Worm (Caenorhabditis elegans): Measurements from ENCODE around the gene nhr-129.

Gene nhr-129

DNA sequence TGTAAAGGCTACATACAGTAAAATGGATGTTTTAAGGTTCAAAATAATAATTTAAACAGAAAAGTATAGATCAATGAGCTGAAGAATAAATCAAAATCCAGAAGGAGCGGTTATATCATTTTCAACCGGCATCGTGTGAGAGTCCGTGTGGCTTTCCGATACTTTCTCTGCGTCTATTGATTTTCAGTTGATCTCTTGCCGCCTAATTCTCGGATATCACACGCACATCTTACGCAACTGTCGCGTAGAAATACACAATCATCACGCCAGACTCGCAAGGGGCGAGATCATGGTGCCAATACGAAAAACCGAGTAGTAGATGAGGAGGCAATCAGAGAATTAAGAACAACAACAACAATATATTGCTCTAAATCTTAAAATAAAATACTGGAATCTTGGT, 41.9 kb downstream of the nhr-129 start:
- no peak for TF ChIP-seq tbx-2 (tag; optimal IDR thresholded peaks at IDR 0.05)
- no peak for TF ChIP-seq nhr-67 (tag; optimal IDR thresholded peaks at IDR 0.05)
- no peak for TF ChIP-seq nhr-12 (tag; optimal IDR thresholded peaks at IDR 0.05)
- no peak for TF ChIP-seq nhr-28 (tag; optimal IDR thresholded peaks at IDR 0.05)
- TF ChIP-seq lsy-12 (tag; optimal IDR thresholded peaks at IDR 0.05), result no peak
- no peak for TF ChIP-seq lin-39 (tag; optimal IDR thresholded peaks at IDR 0.05)
- TF ChIP-seq ztf-11 (tag; optimal IDR thresholded peaks at IDR 0.05), result no peak
- TF ChIP-seq unc-62 (GFP tag; optimal IDR thresholded peaks at IDR 0.05), result no peak
- TF ChIP-seq nhr-237 (tag; optimal IDR thresholded peaks at IDR 0.05), result no peak
- no peak for TF ChIP-seq nhr-23 (tag; optimal IDR thresholded peaks at IDR 0.05)
- TF ChIP-seq nhr-25 (tag; optimal IDR thresholded peaks at IDR 0.05), result no peak
- no peak for TF ChIP-seq elt-1 (tag; optimal IDR thresholded peaks at IDR 0.05)
- TF ChIP-seq egl-27 (tag; optimal IDR thresholded peaks at IDR 0.05), result no peak
- TF ChIP-seq egl-5 (tag; optimal IDR thresholded peaks at IDR 0.05), result no peak
- TF ChIP-seq mml-1 (tag; optimal IDR thresholded peaks at IDR 0.05), result no peak

- TF ChIP-seq nfya-1 (tag; optimal IDR thresholded peaks at IDR 0.05; ENCODE audit: insufficient read depth) (no peak), mml-1 (tag; optimal IDR thresholded peaks at IDR 0.05) (no peak), skn-1 (tag; optimal IDR thresholded peaks at IDR 0.05) (no peak), mdl-1 (tag; optimal IDR thresholded peaks at IDR 0.05) (no peak), jun-1 (tag; optimal IDR thresholded peaks at IDR 0.05) (no peak), fos-1 (tag; optimal IDR thresholded peaks at IDR 0.05) (no peak), egl-5 (tag; optimal IDR thresholded peaks at IDR 0.05) (no peak), lin-15B (tag; optimal IDR thresholded peaks at IDR 0.05) (no peak), pha-4 (tag; optimal IDR thresholded peaks at IDR 0.05) (no peak), tbx-2 (tag; optimal IDR thresholded peaks at IDR 0.05) (no peak), daf-12 (tag; optimal IDR thresholded peaks at IDR 0.05) (no peak), hmg-11 (tag; optimal IDR thresholded peaks at IDR 0.05) (no peak), nhr-237 (tag; optimal IDR thresholded peaks at IDR 0.05) (no peak), pqm-1 (tag; optimal IDR thresholded peaks at IDR 0.05) (no peak), ZK546.5 (tag; optimal IDR thresholded peaks at IDR 0.05) (no peak), egl-27 (tag; optimal IDR thresholded peaks at IDR 0.05) (no peak), elt-3 (tag; optimal IDR thresholded peaks at IDR 0.05) (no peak)
Observed at ce11 chrV:13286525-13286924, 44.3 kb downstream of the nhr-129 start.

- TF ChIP-seq aly-2 (tag; optimal IDR thresholded peaks at IDR 0.05), result no peak
- peak; percentile 21 for TF ChIP-seq nhr-25 (tag; optimal IDR thresholded peaks at IDR 0.05)
- TF ChIP-seq nhr-43 (tag; optimal IDR thresholded peaks at IDR 0.05; ENCODE audit: poor library complexity, severe bottlenecking), result no peak
- TF ChIP-seq fos-1 (tag; optimal IDR thresholded peaks at IDR 0.05), result no peak
- no peak for TF ChIP-seq nhr-76 (tag; optimal IDR thresholded peaks at IDR 0.05)
- no peak for TF ChIP-seq nhr-237 (tag; optimal IDR thresholded peaks at IDR 0.05)
Observed at ce11 chrV:13285284-13285683, 45.5 kb downstream of the nhr-129 start.

DNA sequence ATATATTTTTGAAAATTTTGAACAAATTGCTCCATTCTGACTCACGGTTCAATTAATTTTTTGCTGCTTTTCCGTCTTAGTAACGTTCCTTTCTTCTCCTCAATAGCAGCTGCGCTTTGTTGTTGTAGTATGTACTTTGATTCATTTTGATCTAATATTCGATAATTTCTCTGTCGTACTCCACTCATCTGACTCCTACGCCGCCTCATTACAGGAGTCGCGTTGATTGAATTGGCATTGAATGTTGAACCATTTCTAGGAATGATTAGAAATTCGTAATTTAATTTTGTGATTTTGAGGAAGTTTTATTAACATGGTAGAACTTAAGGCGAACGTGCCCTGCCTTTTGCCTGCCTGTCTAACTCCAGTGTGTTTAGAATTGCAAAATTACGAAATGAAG, 47.9 kb downstream of the nhr-129 start:
- TF ChIP-seq nhr-237 (tag; optimal IDR thresholded peaks at IDR 0.05), result no peak
- TF ChIP-seq nhr-12 (tag; optimal IDR thresholded peaks at IDR 0.05), result no peak
- TF ChIP-seq mdl-1 (tag; optimal IDR thresholded peaks at IDR 0.05), result no peak

- TF ChIP-seq aly-2 (tag; optimal IDR thresholded peaks at IDR 0.05), result no peak
- TF ChIP-seq pha-4 (tag; optimal IDR thresholded peaks at IDR 0.05), result no peak
- no peak for TF ChIP-seq unc-39 (tag; optimal IDR thresholded peaks at IDR 0.05)
- TF ChIP-seq ceh-28 (tag; optimal IDR thresholded peaks at IDR 0.05), result no peak
- no peak for TF ChIP-seq snpc-4 (tag; optimal IDR thresholded peaks at IDR 0.05)
- TF ChIP-seq elt-1 (tag; optimal IDR thresholded peaks at IDR 0.05), result no peak
- TF ChIP-seq ZK546.5 (tag; optimal IDR thresholded peaks at IDR 0.05), result no peak
- TF ChIP-seq nhr-67 (tag; optimal IDR thresholded peaks at IDR 0.05), result no peak
- TF ChIP-seq ceh-82 (tag; optimal IDR thresholded peaks at IDR 0.05), result no peak
- TF ChIP-seq eor-1 (tag; optimal IDR thresholded peaks at IDR 0.05), result no peak
- TF ChIP-seq nhr-23 (tag; optimal IDR thresholded peaks at IDR 0.05), result no peak
- no peak for TF ChIP-seq fkh-2 (tag; optimal IDR thresholded peaks at IDR 0.05)
- TF ChIP-seq egl-5 (tag; optimal IDR thresholded peaks at IDR 0.05), result no peak
- TF ChIP-seq pqm-1 (tag; optimal IDR thresholded peaks at IDR 0.05), result no peak
Observed at ce11 chrV:13280382-13280781, 50.4 kb downstream of the nhr-129 start.

Measured in whole organism, L3 larva.